Worm (Caenorhabditis elegans) whole organism, dauer: Measurements from ENCODE around the gene F53C3.6.

ENCODE experiments used
- unc-62 ChIP-seq: sonication (generic microtip); optimal IDR thresholded peaks from 2 replicates; lab custom pipeline; 2017; ENCODE audit warnings: missing biosample characterization, missing genetic modification reagents, missing genetic modification characterization

The F53C3.6 gene

DNA sequence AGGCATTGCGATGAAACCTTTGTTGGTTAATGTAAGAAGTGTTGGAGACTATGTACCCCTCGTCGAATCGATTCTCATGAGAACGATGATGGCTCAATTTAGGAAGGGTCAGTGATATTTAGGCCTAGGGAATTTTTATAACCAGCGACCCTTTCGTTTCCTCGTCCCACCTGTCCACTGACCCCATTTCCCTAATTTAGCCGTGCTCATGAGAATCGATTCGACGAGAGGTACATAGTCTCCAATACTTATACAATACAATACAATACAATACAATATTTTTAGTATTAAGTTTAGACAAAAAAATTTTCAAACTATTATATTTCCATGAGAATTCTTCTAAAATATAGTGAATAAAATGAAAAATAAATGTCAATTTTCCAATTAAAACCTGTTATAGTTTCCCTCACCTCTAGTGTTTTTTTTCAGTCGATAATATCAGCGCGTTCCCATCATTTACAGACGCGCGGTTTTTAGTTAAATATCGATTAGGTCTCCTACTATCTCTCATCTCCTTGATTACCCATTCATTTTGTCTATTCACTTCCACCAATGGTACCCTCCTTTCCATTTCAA, 8.8 kb downstream of the F53C3.6 start, which contains the start of the genes F53C3.11 and fbxb-103:
F53C3.11 (minus strand) TSS at position 101 of the 576 bp plus-strand sequence.
fbxb-103 (plus strand) TSS at position 526 of the 576 bp plus-strand sequence.
- no peak for TF ChIP-seq unc-62

DNA sequence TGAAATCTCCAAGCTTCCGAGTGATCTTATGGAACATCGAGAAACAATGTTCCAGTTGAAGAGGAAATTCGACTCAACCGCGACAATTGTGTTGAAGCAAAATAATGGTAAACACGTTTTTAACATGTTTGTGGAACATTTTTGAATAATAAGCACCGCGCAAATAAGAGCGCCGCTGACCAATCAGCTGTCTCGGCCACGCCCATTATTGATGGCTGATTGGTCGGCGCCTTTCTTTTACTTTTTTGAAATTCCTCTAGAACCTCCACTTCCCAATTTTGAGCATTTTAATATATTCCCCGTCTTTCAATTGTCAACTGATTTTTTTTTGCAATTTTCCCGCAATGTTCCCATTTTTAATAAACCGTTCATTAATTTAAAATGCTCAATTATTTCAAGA, 10.2 kb downstream of the F53C3.6 start:
- TF ChIP-seq unc-62, result no peak

ce11 chrII:3909301-3909700, 11.4 kb downstream of the F53C3.6 start:
- TF ChIP-seq unc-62, result no peak

DNA sequence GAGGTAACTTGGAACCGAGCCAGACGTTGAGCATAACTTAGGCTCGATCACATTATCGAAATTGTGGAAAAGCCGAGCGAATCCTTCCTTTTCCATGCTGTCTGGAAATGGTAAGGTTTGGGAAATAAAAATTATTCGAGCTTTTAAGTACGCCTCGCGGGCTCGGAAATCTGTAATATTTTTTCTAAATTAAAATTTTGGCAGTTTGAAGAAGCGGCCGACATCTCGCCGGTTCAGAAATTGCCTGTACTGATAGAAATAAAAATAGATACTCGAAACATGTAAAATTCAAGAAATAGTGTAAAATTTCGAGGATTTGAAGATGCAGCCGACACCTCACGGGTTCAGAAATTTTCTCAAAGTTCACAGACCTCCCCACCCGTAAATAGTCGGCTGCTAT, 12.8 kb downstream of the F53C3.6 start, which contains the start of gene bcmo-2:
bcmo-2 (minus strand) TSS at position 101 of the 400 bp plus-strand sequence.
- TF ChIP-seq unc-62, result no peak

- TF ChIP-seq unc-62, result no peak
Measured at ce11 chrII:3911284-3911683, 13.3 kb downstream of the F53C3.6 start.

DNA sequence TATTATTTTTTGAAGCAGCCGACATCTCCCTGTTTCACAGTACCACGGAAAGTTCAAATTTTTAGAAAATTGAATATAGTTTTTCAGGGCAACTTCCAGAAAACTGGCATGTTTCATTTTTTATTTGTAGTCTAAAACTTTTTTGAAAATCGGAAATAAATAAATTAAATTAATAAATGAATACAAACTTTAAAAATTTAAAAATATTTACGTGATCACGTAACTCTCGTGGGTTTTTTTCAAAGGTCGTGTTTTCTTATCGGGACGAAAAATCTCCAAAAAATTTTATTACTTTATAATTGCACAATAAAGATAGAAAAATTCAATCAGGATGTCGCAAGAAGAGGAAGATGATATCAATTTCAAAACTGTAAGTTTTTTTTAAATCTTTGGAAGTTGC, 13.8 kb downstream of the F53C3.6 start, which contains the start of gene F53C3.1:
F53C3.1 (plus strand) TSS at position 301 of the 400 bp plus-strand sequence.
- no peak for TF ChIP-seq unc-62

ce11 chrII:3913673-3914072, 15.7 kb downstream of the F53C3.6 start:
- no peak for TF ChIP-seq unc-62

DNA sequence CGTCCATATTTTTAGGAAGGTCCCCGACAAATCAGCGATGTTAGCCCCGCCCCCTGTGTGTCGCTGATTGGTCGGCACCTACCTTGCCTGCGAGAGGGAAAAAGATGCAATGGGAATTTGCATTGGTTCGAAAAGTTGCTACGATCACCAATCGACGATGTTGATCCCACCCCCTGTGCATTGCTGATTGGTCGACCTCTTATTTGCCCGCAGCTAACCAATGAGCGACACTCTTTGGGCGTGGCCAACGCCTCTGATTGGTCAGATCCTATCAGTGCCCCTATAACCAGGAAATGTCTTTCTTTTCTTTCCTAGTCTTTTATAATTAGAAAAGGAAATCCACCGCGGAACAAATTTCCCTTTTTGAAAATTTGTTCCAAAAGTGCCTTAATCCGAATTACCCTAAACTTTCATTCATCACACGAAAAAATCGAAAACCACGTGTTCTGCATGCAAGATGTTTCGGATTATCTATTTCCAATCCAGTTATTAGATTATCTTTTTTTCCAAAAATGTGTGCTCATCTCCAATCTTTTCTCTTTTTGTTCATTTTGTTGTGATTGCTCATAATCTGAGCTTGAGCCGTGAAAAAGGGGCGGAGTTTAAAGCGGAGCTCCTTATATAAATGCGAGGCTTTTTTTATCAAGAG, 20.2 kb downstream of the F53C3.6 start:
- no peak for TF ChIP-seq unc-62

- TF ChIP-seq unc-62, result no peak
Measured at ce11 chrII:3920611-3921010, 22.7 kb downstream of the F53C3.6 start.

DNA sequence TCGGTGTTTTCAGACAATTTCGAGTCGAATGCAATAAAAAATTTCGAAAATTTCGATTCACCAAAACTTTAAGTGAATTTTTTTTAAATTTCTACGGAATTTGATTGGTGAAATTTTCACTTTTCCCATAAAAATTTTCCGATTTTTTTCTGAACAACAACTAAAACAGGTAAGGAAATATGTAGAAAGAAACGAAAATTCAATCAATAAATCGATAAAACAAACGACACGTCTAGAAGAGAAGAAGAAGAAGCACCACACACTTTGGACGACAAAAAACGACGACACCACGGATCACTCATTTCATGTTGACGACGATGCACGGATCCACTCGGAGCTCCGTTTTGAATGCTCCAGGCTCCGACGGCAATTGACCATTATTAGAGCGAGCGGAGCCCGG, 24.8 kb downstream of the F53C3.6 start:
- no peak for TF ChIP-seq unc-62

DNA sequence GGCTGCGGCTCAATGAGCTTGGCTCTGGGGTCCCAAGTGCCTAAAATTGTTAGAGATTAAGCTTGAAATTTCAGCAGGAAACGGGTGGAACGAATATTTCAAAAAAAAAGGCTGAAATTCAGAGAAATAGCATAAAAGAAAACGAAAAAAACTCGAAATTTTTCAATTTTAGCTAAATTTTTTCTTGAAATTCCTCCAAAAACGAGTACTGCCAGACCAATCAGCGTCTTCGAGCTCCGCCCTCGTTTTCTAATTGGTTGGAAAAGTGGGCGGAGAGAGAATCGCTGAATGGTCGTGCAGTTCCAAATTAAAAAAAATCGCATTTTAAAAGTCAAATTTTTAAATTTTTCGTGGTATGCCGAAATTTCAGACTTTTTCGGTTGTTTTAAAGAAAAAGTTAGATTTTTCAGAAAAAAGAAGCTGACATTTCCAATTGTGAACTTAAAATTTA, 30.0 kb downstream of the F53C3.6 start, which contains the start of gene plpp-1.1:
plpp-1.1 (minus strand) TSS at position 51 of the 451 bp plus-strand sequence.
- TF ChIP-seq unc-62, result no peak

DNA sequence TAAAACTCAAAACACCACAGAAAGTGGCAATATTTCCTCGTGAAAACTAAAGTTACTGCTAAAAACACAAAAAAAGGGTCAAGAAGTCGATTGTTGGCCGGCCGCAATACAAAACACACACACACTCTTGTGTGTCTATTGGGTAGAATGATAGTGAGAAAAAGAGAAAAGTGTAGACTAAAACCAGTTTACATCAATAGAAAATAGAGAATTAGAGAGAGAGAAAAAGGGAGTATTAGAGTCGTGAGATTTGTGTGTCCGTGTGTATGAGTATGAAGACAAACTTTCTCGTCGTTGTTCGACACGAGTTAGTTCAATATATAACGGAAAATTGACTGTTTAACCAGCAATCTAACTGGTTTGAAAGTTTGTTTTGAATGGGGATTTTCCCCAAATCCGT, 31.5 kb downstream of the F53C3.6 start:
- TF ChIP-seq unc-62, result no peak

ce11 chrII:3930478-3931182, 32.7 kb downstream of the F53C3.6 start:
- no peak for TF ChIP-seq unc-62

ce11 chrII:3931230-3931629, 33.3 kb downstream of the F53C3.6 start:
- no peak for TF ChIP-seq unc-62

DNA sequence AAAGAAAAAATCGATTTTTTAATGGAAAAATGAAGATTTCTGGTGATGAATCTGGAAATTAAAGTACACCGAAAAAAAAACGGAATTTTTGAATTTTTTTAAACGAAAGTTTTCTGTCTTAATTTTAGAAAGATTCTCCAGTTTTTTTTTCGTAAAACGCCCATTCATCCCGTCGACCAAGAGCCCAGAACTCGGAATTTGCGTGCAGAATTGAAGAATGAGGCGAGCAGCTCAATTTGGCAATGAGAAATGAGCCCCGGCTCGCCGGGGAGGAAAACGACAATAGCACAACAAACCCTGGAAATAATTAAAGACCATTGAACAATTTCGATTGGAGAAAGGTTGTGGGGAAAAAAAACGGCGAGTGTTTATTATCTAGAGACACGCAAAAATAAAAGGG, 33.9 kb downstream of the F53C3.6 start:
- no peak for TF ChIP-seq unc-62

- TF ChIP-seq unc-62, result no peak
Measured at ce11 chrII:3933640-3934039, 35.7 kb downstream of the F53C3.6 start, which contains the start of gene Y14H12B.2. Gene Y14H12B.2, minus strand, starts transcription at chrII:3933740.

DNA sequence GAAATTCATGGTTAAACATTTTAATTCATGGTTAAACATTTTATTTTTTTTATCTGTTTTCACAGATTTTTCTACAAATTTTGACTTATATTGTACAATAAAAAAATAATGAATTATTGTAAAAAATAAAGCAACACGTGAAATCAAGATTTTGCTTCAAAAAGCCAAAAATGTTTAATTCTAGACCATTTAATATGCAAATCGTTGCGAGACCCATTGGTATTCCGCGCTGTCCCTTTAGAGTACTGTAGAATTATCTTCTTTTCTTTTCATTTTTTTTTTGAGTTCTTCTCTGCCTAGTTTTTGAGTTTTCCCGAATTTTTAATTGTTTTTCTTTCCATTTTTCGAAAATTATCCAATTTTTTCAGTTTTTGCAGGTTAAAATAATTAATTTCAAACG, 36.1 kb downstream of the F53C3.6 start, which contains the start of gene Y14H12B.1:
Y14H12B.1 (plus strand) TSS at position 363 of the 400 bp plus-strand sequence.
- TF ChIP-seq unc-62, result no peak
